Fruit fly (Drosophila melanogaster) whole organism, embryonic: ENCODE results near the gene nst.

Experiments
- Abd-B ChIP-seq: fragments of 200-800 bp; sonication (Bioruptor generic); optimal IDR thresholded peaks from 2 replicates; lab custom pipeline; 2018; ENCODE audit warnings: missing biosample characterization, mild to moderate bottlenecking, missing genetic modification characterization, moderate library complexity
- Ada2b ChIP-seq: fragments of 200-800 bp; sonication (Bioruptor generic); IDR thresholded peaks from 2 replicates; pipeline ENCODE4 v1.3.6; 2022; ENCODE audit warnings: missing biosample characterization, missing genetic modification characterization
- BEAF-32 ChIP-seq: fragments of 200-800 bp; sonication (Bioruptor generic); optimal IDR thresholded peaks from 3 replicates; lab custom pipeline; 2017; ENCODE audit warnings: missing biosample characterization, missing genetic modification characterization, mild to moderate bottlenecking, moderate library complexity, missing genetic modification reagents
- CG10959 ChIP-seq: fragments of 200-800 bp; sonication (Bioruptor generic); IDR thresholded peaks from 2 replicates; pipeline ENCODE4 v1.3.6; 2022; ENCODE audit warnings: missing biosample characterization, missing genetic modification characterization
- CG11093 ChIP-seq: fragments of 200-800 bp; sonication (Bioruptor generic); IDR thresholded peaks from 3 replicates; pipeline ENCODE4 v1.3.6; 2022; ENCODE audit warnings: missing biosample characterization, missing genetic modification characterization
- CG11456 ChIP-seq: fragments of 200-800 bp; sonication (Bioruptor generic); IDR thresholded peaks from 3 replicates; pipeline ENCODE4 v1.3.6; 2022; ENCODE audit warnings: missing biosample characterization, missing genetic modification characterization
- CG13123 ChIP-seq: fragments of 200-800 bp; sonication (Bioruptor generic); optimal IDR thresholded peaks from 2 replicates; lab custom pipeline; 2016; ENCODE audit warnings: missing biosample characterization, missing genetic modification characterization
- CG14860 ChIP-seq: fragments of 200-800 bp; sonication (Bioruptor generic); IDR thresholded peaks from 3 replicates; pipeline ENCODE4 v1.3.6; 2022; ENCODE audit warnings: missing biosample characterization, missing genetic modification characterization; ENCODE audit not compliant: partially characterized antibody
- CG15479 ChIP-seq: fragments of 200-800 bp; sonication (Bioruptor generic); optimal IDR thresholded peaks from 3 replicates; lab custom pipeline; 2019; ENCODE audit warnings: missing biosample characterization, mild to moderate bottlenecking, missing genetic modification characterization, moderate library complexity
- CG15514 ChIP-seq: fragments of 200-800 bp; sonication (Bioruptor generic); optimal IDR thresholded peaks from 3 replicates; lab custom pipeline; 2017; ENCODE audit warnings: missing biosample characterization, missing genetic modification characterization, mild to moderate bottlenecking, moderate library complexity, missing genetic modification reagents
- CG18011 ChIP-seq: fragments of 200-800 bp; sonication (Bioruptor generic); optimal IDR thresholded peaks from 2 replicates; lab custom pipeline; 2017; ENCODE audit warnings: missing biosample characterization, missing genetic modification characterization, mild to moderate bottlenecking, moderate library complexity, missing genotype
- CG3065 ChIP-seq: fragments of 200-800 bp; sonication (Bioruptor generic); optimal IDR thresholded peaks from 2 replicates; lab custom pipeline; 2016; ENCODE audit warnings: missing biosample characterization, missing genetic modification characterization
- CG31365 ChIP-seq: fragments of 200-800 bp; sonication (Bioruptor generic); optimal IDR thresholded peaks from 2 replicates; lab custom pipeline; 2018; ENCODE audit warnings: missing biosample characterization, mild to moderate bottlenecking, missing genetic modification characterization
- CG31441 ChIP-seq: fragments of 200-800 bp; sonication (Bioruptor generic); IDR thresholded peaks from 2 replicates; pipeline ENCODE4 v1.3.6; 2022; ENCODE audit warnings: missing biosample characterization, missing genetic modification characterization
- CG3838 ChIP-seq: fragments of 200-800 bp; sonication (Bioruptor generic); optimal IDR thresholded peaks from 3 replicates; lab custom pipeline; 2016; ENCODE audit warnings: missing biosample characterization, missing genetic modification characterization
- CG3995 ChIP-seq: fragments of 200-800 bp; sonication (Bioruptor generic); optimal IDR thresholded peaks from 3 replicates; lab custom pipeline; 2016; ENCODE audit warnings: missing biosample characterization, missing genetic modification characterization
- CG43689 ChIP-seq: fragments of 200-800 bp; sonication (Bioruptor generic); IDR thresholded peaks from 2 replicates; pipeline ENCODE4 v1.3.6; 2022; ENCODE audit warnings: missing biosample characterization, missing genetic modification characterization
- CG4730 ChIP-seq: fragments of 200-800 bp; sonication (Bioruptor generic); IDR thresholded peaks from 2 replicates; pipeline ENCODE4 v1.3.6; 2022; ENCODE audit warnings: missing biosample characterization, missing genetic modification characterization
- CG6272 ChIP-seq: fragments of 200-800 bp; sonication (Bioruptor generic); IDR thresholded peaks from 2 replicates; pipeline ENCODE4 v1.3.6; 2022; ENCODE audit warnings: missing biosample characterization, missing genetic modification characterization
- CG6765 ChIP-seq: fragments of 200-800 bp; sonication (Bioruptor generic); optimal IDR thresholded peaks from 3 replicates; lab custom pipeline; 2017; ENCODE audit warnings: missing biosample characterization, mild to moderate bottlenecking, missing genetic modification characterization
- CG6791 ChIP-seq: fragments of 200-800 bp; sonication (Bioruptor generic); IDR thresholded peaks from 3 replicates; pipeline ENCODE4 v1.3.6; 2022; ENCODE audit warnings: missing biosample characterization, missing genetic modification characterization; ENCODE audit not compliant: partially characterized antibody
- CG7786 ChIP-seq: fragments of 200-800 bp; sonication (Bioruptor generic); optimal IDR thresholded peaks from 2 replicates; lab custom pipeline; 2016; ENCODE audit warnings: missing biosample characterization, missing genetic modification characterization
- CG7839 ChIP-seq: fragments of 200-800 bp; sonication (Bioruptor generic); optimal IDR thresholded peaks from 3 replicates; lab custom pipeline; 2018; ENCODE audit warnings: missing biosample characterization, mild to moderate bottlenecking, missing genetic modification characterization, moderate library complexity
- CTCF ChIP-seq: fragments of 200-800 bp; sonication (Bioruptor generic); optimal IDR thresholded peaks from 2 replicates; lab custom pipeline; 2017; ENCODE audit warnings: missing biosample characterization, mild to moderate bottlenecking, missing genetic modification characterization, moderate library complexity
- Dll ChIP-seq: fragments of 200-800 bp; sonication (Bioruptor generic); IDR thresholded peaks from 4 replicates; pipeline ENCODE4 v1.3.6; 2022; ENCODE audit warnings: missing biosample characterization, missing genetic modification characterization; ENCODE audit not compliant: partially characterized antibody
- Gug ChIP-seq: fragments of 200-800 bp; sonication (Bioruptor generic); IDR thresholded peaks from 4 replicates; pipeline ENCODE4 v1.3.6; 2022; ENCODE audit warnings: missing biosample characterization, missing genetic modification characterization
- Hey ChIP-seq: fragments of 200-800 bp; sonication (Bioruptor generic); optimal IDR thresholded peaks from 3 replicates; lab custom pipeline; 2018; ENCODE audit warnings: missing biosample characterization, mild to moderate bottlenecking, missing genetic modification characterization
- Hmx ChIP-seq: fragments of 200-800 bp; sonication (Bioruptor generic); optimal IDR thresholded peaks from 2 replicates; lab custom pipeline; 2016; ENCODE audit warnings: missing biosample characterization, missing genetic modification characterization
- Hr3 ChIP-seq: fragments of 200-800 bp; sonication (Bioruptor generic); optimal IDR thresholded peaks from 3 replicates; lab custom pipeline; 2016; ENCODE audit warnings: missing biosample characterization, missing genetic modification characterization
- Lhr ChIP-seq: fragments of 200-800 bp; sonication (Bioruptor generic); optimal IDR thresholded peaks from 3 replicates; lab custom pipeline; 2017; ENCODE audit warnings: mild to moderate bottlenecking, missing biosample characterization, missing genetic modification reagents, missing genetic modification characterization
- Lpt ChIP-seq: fragments of >200 bp; optimal IDR thresholded peaks from 2 replicates; lab custom pipeline; 2018; ENCODE audit warnings: missing biosample characterization, missing genetic modification characterization
- Nf-YC ChIP-seq: fragments of 200-800 bp; optimal IDR thresholded peaks from 3 replicates; lab custom pipeline; 2019; ENCODE audit warnings: missing biosample characterization, mild to moderate bottlenecking, missing genetic modification characterization, moderate library complexity
- Optix ChIP-seq: fragments of 200-800 bp; sonication (Bioruptor generic); IDR thresholded peaks from 3 replicates; pipeline ENCODE4 v1.3.6; 2022; ENCODE audit warnings: missing biosample characterization, missing genetic modification characterization
- Sox102F ChIP-seq: fragments of 200-800 bp; sonication (Bioruptor generic); optimal IDR thresholded peaks from 2 replicates; lab custom pipeline; 2018; ENCODE audit warnings: missing biosample characterization, mild to moderate bottlenecking, missing genetic modification characterization, moderate library complexity
- Spps ChIP-seq: fragments of 200-800 bp; sonication (Bioruptor generic); optimal IDR thresholded peaks from 2 replicates; lab custom pipeline; 2018; ENCODE audit warnings: missing biosample characterization, mild to moderate bottlenecking, missing genetic modification characterization
- Tbp ChIP-seq: fragments of >200 bp; optimal IDR thresholded peaks from 2 replicates; lab custom pipeline; 2018; ENCODE audit warnings: missing biosample characterization, missing genetic modification characterization
- Vsx1 ChIP-seq: fragments of 200-800 bp; sonication (Bioruptor generic); optimal IDR thresholded peaks from 2 replicates; lab custom pipeline; 2017; ENCODE audit warnings: missing biosample characterization, mild to moderate bottlenecking, missing genetic modification characterization, missing genetic modification reagents
- da ChIP-seq: fragments of 200-800 bp; sonication (Bioruptor generic); optimal IDR thresholded peaks from 2 replicates; lab custom pipeline; 2016; ENCODE audit warnings: missing biosample characterization, missing genetic modification characterization
- esg ChIP-seq: fragments of 200-800 bp; sonication (Bioruptor generic); conservative IDR thresholded peaks from 2 replicates; pipeline ENCODE4 v1.3.6; 2022; ENCODE audit warnings: missing biosample characterization, missing genetic modification characterization
- fd64A ChIP-seq: fragments of 200-800 bp; sonication (Bioruptor generic); optimal IDR thresholded peaks from 3 replicates; lab custom pipeline; 2018; ENCODE audit warnings: missing biosample characterization, mild to moderate bottlenecking, missing genetic modification characterization
- lov ChIP-seq, 2 experiments: fragments of 200-800 bp in 1 of 2; fragments of >200 bp in 1 of 2; sonication (Bioruptor generic) in 1 of 2; IDR thresholded peaks in 1 of 2; optimal IDR thresholded peaks in 1 of 2; 2 replicates in 1 of 2; 3 replicates in 1 of 2; pipeline versions ENCODE4 v1.3.6 to Lab custom; 2017 to 2022; ENCODE audit warnings: missing biosample characterization in 1 of 2, missing genetic modification characterization in 1 of 2
- otp ChIP-seq: fragments of 200-800 bp; sonication (Bioruptor generic); IDR thresholded peaks from 3 replicates; pipeline ENCODE4, ENCODE4 v1.3.6; 2022; ENCODE audit warnings: missing biosample characterization, missing genetic modification characterization
- peb ChIP-seq: fragments of 200-800 bp; sonication (Bioruptor generic); IDR thresholded peaks from 2 replicates; pipeline ENCODE4 v1.3.6; 2022; ENCODE audit warnings: missing biosample characterization, missing genetic modification characterization
- pum ChIP-seq: fragments of 200-800 bp; sonication (Bioruptor generic); optimal IDR thresholded peaks from 2 replicates; lab custom pipeline; 2016; ENCODE audit warnings: missing biosample characterization, missing genetic modification characterization
- salm ChIP-seq: fragments of 200-800 bp; sonication (Bioruptor generic); optimal IDR thresholded peaks from 2 replicates; lab custom pipeline; 2018; ENCODE audit warnings: missing biosample characterization, mild to moderate bottlenecking, missing genetic modification characterization
- schlank ChIP-seq: fragments of 200-800 bp; sonication (Bioruptor generic); optimal IDR thresholded peaks from 2 replicates; lab custom pipeline; 2018; ENCODE audit warnings: missing biosample characterization, mild to moderate bottlenecking, missing genetic modification characterization
- shn ChIP-seq: fragments of 200-800 bp; sonication (Bioruptor generic); optimal IDR thresholded peaks from 3 replicates; lab custom pipeline; 2016; ENCODE audit warnings: missing biosample characterization, missing genetic modification characterization
- sr ChIP-seq: fragments of 200-800 bp; sonication (Bioruptor generic); IDR thresholded peaks from 3 replicates; pipeline ENCODE4 v1.3.6; 2022; ENCODE audit warnings: missing biosample characterization, missing genetic modification characterization
- tna ChIP-seq: fragments of 200-800 bp; sonication (Bioruptor generic); IDR thresholded peaks from 2 replicates; pipeline ENCODE4 v1.3.6; 2022; ENCODE audit warnings: missing biosample characterization, missing genetic modification characterization; ENCODE audit not compliant: partially characterized antibody
- wdn ChIP-seq: fragments of 200-800 bp; sonication (Bioruptor generic); IDR thresholded peaks from 2 replicates; pipeline ENCODE4 v1.3.6; 2022; ENCODE audit warnings: missing biosample characterization, missing genetic modification characterization
- zen ChIP-seq: fragments of 200-800 bp; sonication (Bioruptor generic); optimal IDR thresholded peaks from 3 replicates; lab custom pipeline; 2018; ENCODE audit warnings: missing biosample characterization, mild to moderate bottlenecking, missing genetic modification characterization, moderate library complexity

Gene nst

dm6 chr3L:12482917-12483316, 47.1 kb downstream of the nst start (continued):
- TF ChIP-seq Nf-YC, result peak; percentile 72
- no peak; the same call in 2 of the 4 replicates for TF ChIP-seq Gug (GFP tag; lab: Robert Waterston, UW)
- peak; percentile 7 for TF ChIP-seq CG18011
- TF ChIP-seq CG7786 (GFP tag; lab: Kevin White, UChicago), result peak; percentile 1
- no peak; the same call in 1 of the 2 replicates for TF ChIP-seq CG6272 (GFP tag; lab: Robert Waterston, UW)
- peak; percentile 43 for TF ChIP-seq CG15514
- TF ChIP-seq CG43689 (GFP tag; lab: Robert Waterston, UW), result 0 out of 2 replicates have a peak, but pooled peaks have one; percentile 38
- peak; percentile 24 for TF ChIP-seq CG3065 (GFP tag; lab: Kevin White, UChicago)
- peak; percentile 45; the same call in 1 of the 2 replicates for TF ChIP-seq esg (GFP tag; lab: Robert Waterston, UW)
- TF ChIP-seq CG14860, result no peak
- peak; percentile 88 for TF ChIP-seq Sox102F (GFP tag; lab: Kevin White, UChicago)
- peak; percentile 55; the same call in 1 of the 2 replicates for TF ChIP-seq peb (GFP tag; lab: Robert Waterston, UW)
- TF ChIP-seq CG13123, result peak; percentile 30
- TF ChIP-seq da (GFP tag; lab: Kevin White, UChicago), result peak; percentile 15
- TF ChIP-seq Hr3 (GFP tag; lab: Kevin White, UChicago), result peak; percentile 76
- no peak for TF ChIP-seq Tbp (GFP tag; lab: Kevin White, UChicago)
- TF ChIP-seq CG6791 (GFP tag; lab: Robert Waterston, UW), result no peak
- peak; percentile 68 for TF ChIP-seq Ada2b (GFP tag; lab: Robert Waterston, UW)
- TF ChIP-seq lov (optimal IDR thresholded peaks at IDR 0.05; lab: Kevin White, UChicago), result no peak
- no peak for TF ChIP-seq lov (GFP tag; IDR thresholded peaks at IDR 0.05; lab: Robert Waterston, UW)
- TF ChIP-seq CG3995 (GFP tag; lab: Kevin White, UChicago), result no peak
- peak; percentile 22; the same call in 1 of the 2 replicates for TF ChIP-seq wdn (GFP tag; lab: Robert Waterston, UW)
- TF ChIP-seq CG11093 (GFP tag; lab: Robert Waterston, UW), result peak; percentile 68; the same call in 1 of the 3 replicates
- peak; percentile 57 for TF ChIP-seq pum (GFP tag; lab: Kevin White, UChicago)
- peak; percentile 84 for TF ChIP-seq CG7839
- peak; percentile 54 for TF ChIP-seq CG6765 (GFP tag; lab: Kevin White, UChicago)
- TF ChIP-seq Optix, result 0 out of 3 replicates have a peak, but pooled peaks have one; percentile 35
- no peak for TF ChIP-seq CTCF (GFP tag; lab: Kevin White, UChicago)
- TF ChIP-seq Vsx1 (GFP tag; lab: Kevin White, UChicago), result peak; percentile 62
- TF ChIP-seq CG31365 (tag; lab: Kevin White, UChicago), result no peak
- no peak for TF ChIP-seq CG15479 (GFP tag; lab: Kevin White, UChicago)
- peak; percentile 27 for TF ChIP-seq CG3838 (GFP tag; lab: Kevin White, UChicago)
- no peak for TF ChIP-seq Spps (tag; lab: Kevin White, UChicago)
- no peak for TF ChIP-seq schlank (tag; lab: Kevin White, UChicago)
- TF ChIP-seq shn (GFP tag; lab: Kevin White, UChicago), result peak; percentile 42
- TF ChIP-seq Lpt, result no peak
- TF ChIP-seq CG4730 (GFP tag; lab: Robert Waterston, UW), result peak; percentile 34; the same call in 1 of the 2 replicates
- TF ChIP-seq tna (GFP tag; lab: Robert Waterston, UW), result no peak
- peak; percentile 32 for TF ChIP-seq Lhr (GFP tag; lab: Kevin White, UChicago)
- peak; percentile 56 for TF ChIP-seq Abd-B
- no peak for TF ChIP-seq Dll (GFP tag; lab: Robert Waterston, UW)
- peak; percentile 36 for TF ChIP-seq salm (tag; lab: Kevin White, UChicago)
- no peak for TF ChIP-seq otp (GFP tag; lab: Robert Waterston, UW)
- TF ChIP-seq BEAF-32 (GFP tag; lab: Kevin White, UChicago), result no peak
- peak; percentile 90 for TF ChIP-seq CG31441 (GFP tag; lab: Robert Waterston, UW)
- no peak for TF ChIP-seq fd64A
- TF ChIP-seq zen (tag; lab: Kevin White, UChicago), result peak; percentile 13
- TF ChIP-seq Hey, result no peak
- peak; percentile 41 for TF ChIP-seq Hmx
- TF ChIP-seq sr (GFP tag; lab: Robert Waterston, UW), result no peak
- TF ChIP-seq CG11456 (GFP tag; lab: Robert Waterston, UW), result no peak
- TF ChIP-seq CG10959, result no peak
